Worm (Caenorhabditis elegans): ENCODE measurements around the gene Y43E12A.2.

DNA sequence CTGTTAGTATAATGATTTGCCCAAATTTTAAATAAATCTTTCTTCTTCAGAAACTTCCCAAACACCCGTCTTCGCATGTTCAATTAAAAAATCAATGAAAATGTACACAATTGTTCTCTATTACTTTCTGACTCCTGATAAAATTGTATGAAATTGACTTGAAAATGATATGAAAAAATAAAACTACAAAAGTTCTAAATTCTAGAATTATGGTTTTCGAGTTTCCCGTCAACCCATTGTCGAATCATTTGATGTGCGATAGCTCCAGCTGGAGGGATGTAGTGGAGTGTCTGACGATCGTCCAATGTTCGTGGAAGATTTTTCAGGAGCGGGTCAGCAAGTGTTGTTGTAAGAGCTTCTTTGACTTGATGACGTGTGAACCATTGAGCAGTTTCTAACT is 28.1 kb downstream of the Y43E12A.2 start:
- no peak for TF ChIP-seq ref-1 (GFP tag; conservative IDR thresholded peaks at IDR 0.05)
- TF ChIP-seq T22C8.4 (GFP tag; IDR thresholded peaks at IDR 0.05) = no peak
- TF ChIP-seq flt-1 (GFP tag; IDR thresholded peaks at IDR 0.05) = no peak
- TF ChIP-seq ztf-29 (GFP tag; IDR thresholded peaks at IDR 0.05) = no peak

All from whole organism, midembryonic.